Fruit fly (Drosophila melanogaster) whole organism, embryonic: ENCODE measurements around the gene scu.

Experiments
- Atf-2 ChIP-seq: fragments of 200-800 bp; sonication (Bioruptor generic); optimal IDR thresholded peaks from 2 replicates; lab custom pipeline; 2016; ENCODE audit warnings: missing biosample characterization, missing genetic modification characterization
- CG10267 ChIP-seq: fragments of 200-800 bp; sonication (Bioruptor generic); optimal IDR thresholded peaks from 2 replicates; lab custom pipeline; 2018; ENCODE audit warnings: missing biosample characterization, mild to moderate bottlenecking, missing genetic modification characterization, moderate library complexity
- CG10462 ChIP-seq: fragments of 200-800 bp; sonication (Bioruptor generic); optimal IDR thresholded peaks from 2 replicates; lab custom pipeline; 2016; ENCODE audit warnings: missing biosample characterization, missing genetic modification characterization
- CG10959 ChIP-seq: fragments of 200-800 bp; sonication (Bioruptor generic); IDR thresholded peaks from 2 replicates; pipeline ENCODE4 v1.3.6; 2022; ENCODE audit warnings: missing biosample characterization, missing genetic modification characterization
- CG12769 ChIP-seq: fragments of 200-800 bp; sonication (Bioruptor generic); optimal IDR thresholded peaks from 2 replicates; lab custom pipeline; 2019; ENCODE audit warnings: missing biosample characterization, mild to moderate bottlenecking, missing genetic modification characterization, moderate library complexity
- CG13296 ChIP-seq: fragments of 200-800 bp; sonication (Bioruptor generic); optimal IDR thresholded peaks from 3 replicates; lab custom pipeline; 2018; ENCODE audit warnings: missing biosample characterization, mild to moderate bottlenecking, missing genetic modification characterization
- CG13624 ChIP-seq: fragments of 200-800 bp; sonication (Bioruptor generic); optimal IDR thresholded peaks from 2 replicates; lab custom pipeline; 2016; ENCODE audit warnings: missing biosample characterization, missing genetic modification characterization
- CG14860 ChIP-seq: fragments of 200-800 bp; sonication (Bioruptor generic); IDR thresholded peaks from 3 replicates; pipeline ENCODE4 v1.3.6; 2022; ENCODE audit warnings: missing biosample characterization, missing genetic modification characterization; ENCODE audit not compliant: partially characterized antibody
- CG1529 ChIP-seq: fragments of 200-800 bp; sonication (Bioruptor generic); optimal IDR thresholded peaks from 3 replicates; lab custom pipeline; 2018; ENCODE audit warnings: missing biosample characterization, missing genetic modification characterization
- CG16779 ChIP-seq: fragments of 200-800 bp; sonication (Bioruptor generic); IDR thresholded peaks from 2 replicates; pipeline ENCODE4 v1.3.6; 2022; ENCODE audit warnings: missing biosample characterization, missing genetic modification characterization
- CG17359 ChIP-seq: fragments of 200-800 bp; sonication (Bioruptor generic); optimal IDR thresholded peaks from 3 replicates; lab custom pipeline; 2018; ENCODE audit warnings: missing biosample characterization, mild to moderate bottlenecking, missing genetic modification characterization, moderate library complexity
- CG17568 ChIP-seq: fragments of 200-800 bp; sonication (Bioruptor generic); optimal IDR thresholded peaks from 2 replicates; lab custom pipeline; 2018; ENCODE audit warnings: missing biosample characterization, mild to moderate bottlenecking, missing genetic modification characterization, moderate library complexity
- CG18599 ChIP-seq: fragments of 200-800 bp; sonication (Bioruptor generic); optimal IDR thresholded peaks from 3 replicates; lab custom pipeline; 2017; ENCODE audit warnings: missing biosample characterization, missing genetic modification characterization, mild to moderate bottlenecking, moderate library complexity, missing genetic modification reagents
- CG2202 ChIP-seq: fragments of 200-800 bp; sonication (Bioruptor generic); optimal IDR thresholded peaks from 2 replicates; lab custom pipeline; 2018; ENCODE audit warnings: missing biosample characterization, mild to moderate bottlenecking, missing genetic modification characterization
- CG2889 ChIP-seq: fragments of 200-800 bp; sonication (Bioruptor generic); IDR thresholded peaks from 3 replicates; pipeline ENCODE4 v1.3.6; 2022; ENCODE audit warnings: missing biosample characterization, missing genetic modification characterization
- CG3065 ChIP-seq: fragments of 200-800 bp; sonication (Bioruptor generic); optimal IDR thresholded peaks from 2 replicates; lab custom pipeline; 2016; ENCODE audit warnings: missing biosample characterization, missing genetic modification characterization
- CG3163 ChIP-seq: fragments of 200-800 bp; sonication (Bioruptor generic); optimal IDR thresholded peaks from 3 replicates; lab custom pipeline; 2016; ENCODE audit warnings: missing biosample characterization, missing genetic modification characterization
- CG33557 ChIP-seq: fragments of 200-800 bp; sonication (Bioruptor generic); optimal IDR thresholded peaks from 2 replicates; lab custom pipeline; 2019; ENCODE audit warnings: missing biosample characterization, mild to moderate bottlenecking, missing genetic modification characterization, moderate library complexity
- CG7928 ChIP-seq: fragments of 200-800 bp; sonication (Bioruptor generic); optimal IDR thresholded peaks from 2 replicates; lab custom pipeline; 2017; ENCODE audit warnings: missing biosample characterization, mild to moderate bottlenecking, missing genetic modification characterization
- CG8388 ChIP-seq: fragments of 200-800 bp; sonication (Bioruptor generic); optimal IDR thresholded peaks from 2 replicates; lab custom pipeline; 2019; ENCODE audit warnings: missing biosample characterization, mild to moderate bottlenecking, missing genetic modification characterization, moderate library complexity
- CTCF ChIP-seq: fragments of 200-800 bp; sonication (Bioruptor generic); optimal IDR thresholded peaks from 2 replicates; lab custom pipeline; 2017; ENCODE audit warnings: missing biosample characterization, mild to moderate bottlenecking, missing genetic modification characterization, moderate library complexity
- CoRest ChIP-seq: fragments of 200-800 bp; sonication (Bioruptor generic); optimal IDR thresholded peaks from 3 replicates; lab custom pipeline; 2018; ENCODE audit warnings: missing biosample characterization, mild to moderate bottlenecking, missing genetic modification characterization, moderate library complexity
- D19B ChIP-seq: fragments of 200-800 bp; sonication (Bioruptor generic); optimal IDR thresholded peaks from 2 replicates; lab custom pipeline; 2017; ENCODE audit warnings: missing biosample characterization, mild to moderate bottlenecking, missing genetic modification characterization
- Dad ChIP-seq: fragments of 200-800 bp; sonication (Bioruptor generic); optimal IDR thresholded peaks from 3 replicates; lab custom pipeline; 2016; ENCODE audit warnings: missing biosample characterization, missing genetic modification characterization
- Ets97D ChIP-seq: fragments of 200-800 bp; sonication (Bioruptor generic); optimal IDR thresholded peaks from 3 replicates; lab custom pipeline; 2016; ENCODE audit warnings: missing biosample characterization, missing genetic modification characterization
- Fer1 ChIP-seq: fragments of 200-800 bp; sonication (Bioruptor generic); optimal IDR thresholded peaks from 2 replicates; lab custom pipeline; 2017; ENCODE audit warnings: missing biosample characterization, mild to moderate bottlenecking, missing genetic modification characterization
- Gug ChIP-seq: fragments of 200-800 bp; sonication (Bioruptor generic); IDR thresholded peaks from 4 replicates; pipeline ENCODE4 v1.3.6; 2022; ENCODE audit warnings: missing biosample characterization, missing genetic modification characterization
- Hr3 ChIP-seq: fragments of 200-800 bp; sonication (Bioruptor generic); optimal IDR thresholded peaks from 3 replicates; lab custom pipeline; 2016; ENCODE audit warnings: missing biosample characterization, missing genetic modification characterization
- Hr39 ChIP-seq: fragments of >200 bp; optimal IDR thresholded peaks from 2 replicates; lab custom pipeline; 2017
- Hr51 ChIP-seq, 2 experiments: fragments of 200-800 bp; sonication (Bioruptor generic); optimal IDR thresholded peaks; 2 replicates in 1 of 2; 3 replicates in 1 of 2; lab custom pipeline; 2016 to 2018; ENCODE audit warnings: missing biosample characterization in 2 of 2, missing genetic modification characterization in 2 of 2, mild to moderate bottlenecking in 1 of 2, moderate library complexity in 1 of 2
- Jarid2 ChIP-seq: fragments of 200-800 bp; sonication (Bioruptor generic); optimal IDR thresholded peaks from 3 replicates; lab custom pipeline; 2017; ENCODE audit warnings: mild to moderate bottlenecking, missing biosample characterization, missing genetic modification reagents, missing genetic modification characterization
- Lim3 ChIP-seq: fragments of 200-800 bp; sonication (Bioruptor generic); IDR thresholded peaks from 2 replicates; pipeline ENCODE4 v1.3.6; 2022; ENCODE audit warnings: missing biosample characterization, missing genetic modification characterization
- MBD-R2 ChIP-seq: fragments of 200-800 bp; sonication (Bioruptor generic); IDR thresholded peaks from 2 replicates; pipeline ENCODE4 v1.3.6; 2022; ENCODE audit warnings: missing biosample characterization, missing genetic modification characterization
- Med ChIP-seq: fragments of 200-800 bp; sonication (Bioruptor generic); peaks from one replicate; lab custom pipeline; 2016; ENCODE audit warnings: missing biosample characterization, missing genetic modification characterization, mild to moderate bottlenecking, inconsistent platforms, moderate library complexity
- Myb ChIP-seq: fragments of 200-800 bp; sonication (Bioruptor generic); optimal IDR thresholded peaks from 2 replicates; lab custom pipeline; 2016; ENCODE audit warnings: missing biosample characterization, missing genetic modification characterization
- NK7.1 ChIP-seq: fragments of 200-800 bp; sonication (Bioruptor generic); optimal IDR thresholded peaks from 3 replicates; lab custom pipeline; 2016; ENCODE audit warnings: missing biosample characterization, missing genetic modification characterization
- Nf-YA ChIP-seq: fragments of 200-800 bp; sonication (Bioruptor generic); IDR thresholded peaks from 2 replicates; pipeline ENCODE4 v1.3.6; 2022; ENCODE audit warnings: missing biosample characterization, missing genetic modification characterization
- Sin3A ChIP-seq: fragments of >200 bp; optimal IDR thresholded peaks from 2 replicates; lab custom pipeline; 2018
- Xbp1 ChIP-seq: fragments of 200-800 bp; sonication (Bioruptor generic); optimal IDR thresholded peaks from 3 replicates; lab custom pipeline; 2016; ENCODE audit warnings: missing biosample characterization, mild to moderate bottlenecking, missing genetic modification characterization
- amos ChIP-seq: fragments of 200-800 bp; sonication (Bioruptor generic); IDR thresholded peaks from 2 replicates; pipeline ENCODE4 v1.3.6; 2022; ENCODE audit warnings: missing biosample characterization, missing genetic modification characterization; ENCODE audit not compliant: partially characterized antibody
- cad ChIP-seq: fragments of >200 bp; optimal IDR thresholded peaks from 2 replicates; lab custom pipeline; 2017; ENCODE audit warnings: missing biosample characterization, missing genetic modification characterization
- cas ChIP-seq: fragments of 200-800 bp; sonication (Bioruptor generic); IDR thresholded peaks from 2 replicates; pipeline ENCODE4 v1.3.6; 2022; ENCODE audit warnings: missing biosample characterization, missing genetic modification characterization
- chn ChIP-seq: fragments of 200-800 bp; sonication (Bioruptor generic); optimal IDR thresholded peaks from 2 replicates; lab custom pipeline; 2016; ENCODE audit warnings: missing biosample characterization, missing genetic modification characterization
- exex ChIP-seq: fragments of 200-800 bp; sonication (Bioruptor generic); optimal IDR thresholded peaks from 4 replicates; lab custom pipeline; 2018; ENCODE audit warnings: missing biosample characterization, mild to moderate bottlenecking, missing genetic modification characterization, moderate library complexity
- gsb ChIP-seq: fragments of 200-800 bp; sonication (Bioruptor generic); IDR thresholded peaks from 2 replicates; pipeline ENCODE4 v1.3.6; 2022; ENCODE audit warnings: missing biosample characterization, missing genetic modification characterization
- h ChIP-seq: fragments of >200 bp; optimal IDR thresholded peaks from 2 replicates; lab custom pipeline; 2017
- hth ChIP-seq: fragments of >200 bp; optimal IDR thresholded peaks from 2 replicates; lab custom pipeline; 2017; ENCODE audit warnings: inconsistent platforms
- onecut ChIP-seq: fragments of 200-800 bp; sonication (Bioruptor generic); IDR thresholded peaks from 2 replicates; pipeline ENCODE4 v1.3.6; 2022; ENCODE audit warnings: missing biosample characterization, missing genetic modification characterization
- pb ChIP-seq: fragments of 200-800 bp; sonication (Bioruptor generic); optimal IDR thresholded peaks from 3 replicates; lab custom pipeline; 2016; ENCODE audit warnings: missing biosample characterization, missing genetic modification characterization
- pita ChIP-seq: fragments of 200-800 bp; sonication (Bioruptor generic); optimal IDR thresholded peaks from 2 replicates; lab custom pipeline; 2017; ENCODE audit warnings: missing biosample characterization, mild to moderate bottlenecking, missing genetic modification characterization
- slou ChIP-seq: fragments of 200-800 bp; sonication (Bioruptor generic); optimal IDR thresholded peaks from 3 replicates; lab custom pipeline; 2016; ENCODE audit warnings: missing biosample characterization, missing genetic modification characterization
- trem ChIP-seq: fragments of 200-800 bp; optimal IDR thresholded peaks from 3 replicates; lab custom pipeline; 2019; ENCODE audit warnings: missing biosample characterization, mild to moderate bottlenecking, missing genetic modification characterization, moderate library complexity
- twi ChIP-seq: fragments of 200-800 bp; optimal IDR thresholded peaks from 2 replicates; lab custom pipeline; 2019; ENCODE audit warnings: missing biosample characterization, mild to moderate bottlenecking, missing genetic modification characterization, moderate library complexity
- vvl ChIP-seq: fragments of 200-800 bp; sonication (Bioruptor generic); IDR thresholded peaks from 2 replicates; pipeline ENCODE4 v1.3.6; 2022; ENCODE audit warnings: missing biosample characterization, missing genetic modification characterization
- zf30C ChIP-seq: fragments of 200-800 bp; sonication (Bioruptor generic); optimal IDR thresholded peaks from 3 replicates; lab custom pipeline; 2018; ENCODE audit warnings: missing biosample characterization, mild to moderate bottlenecking, missing genetic modification characterization

The scu gene

dm6 chrX:18125520-18125919, 34.5 kb downstream of the scu start (continued):
- TF ChIP-seq chn (GFP tag; lab: Kevin White, UChicago) = no peak
- TF ChIP-seq amos (GFP tag; lab: Robert Waterston, UW) = no peak
- TF ChIP-seq slou (GFP tag; lab: Kevin White, UChicago) = no peak
- no peak for TF ChIP-seq gsb (GFP tag; lab: Robert Waterston, UW)
- TF ChIP-seq CG18599 (GFP tag; lab: Kevin White, UChicago) = peak; percentile 77
- no peak for TF ChIP-seq zf30C (GFP tag; lab: Kevin White, UChicago)
- TF ChIP-seq Nf-YA (GFP tag; lab: Robert Waterston, UW) = no peak
- TF ChIP-seq hth (lab: Kevin White, UChicago) = no peak
- peak; percentile 46 for TF ChIP-seq CG13296 (GFP tag; lab: Kevin White, UChicago)
- TF ChIP-seq CG2202 (tag; lab: Kevin White, UChicago) = no peak
- TF ChIP-seq CG8388 (GFP tag; lab: Kevin White, UChicago) = no peak
- TF ChIP-seq cas (GFP tag; lab: Robert Waterston, UW) = no peak
- TF ChIP-seq D19B (GFP tag; lab: Kevin White, UChicago) = peak; percentile 8
- TF ChIP-seq CG3065 (GFP tag; lab: Kevin White, UChicago) = no peak
- TF ChIP-seq vvl (GFP tag; lab: Robert Waterston, UW) = no peak
- TF ChIP-seq Hr3 (GFP tag; lab: Kevin White, UChicago) = peak; percentile 26
- no peak for TF ChIP-seq CG1529 (GFP tag; lab: Kevin White, UChicago)
- no peak for TF ChIP-seq MBD-R2 (GFP tag; lab: Robert Waterston, UW)
- TF ChIP-seq CG3163 (GFP tag; lab: Kevin White, UChicago) = no peak
- TF ChIP-seq h = no peak
- no peak for TF ChIP-seq Xbp1 (GFP tag; lab: Kevin White, UChicago)
- no peak for TF ChIP-seq CTCF
- no peak for TF ChIP-seq Atf-2
- no peak for TF ChIP-seq CG2889
- TF ChIP-seq Hr39 (lab: Kevin White, UChicago) = no peak
- TF ChIP-seq Med (GFP tag; lab: Kevin White, UChicago) = peak; percentile 64
- peak; percentile 57 for TF ChIP-seq Fer1
- no peak for TF ChIP-seq onecut (GFP tag; lab: Robert Waterston, UW)
- no peak for TF ChIP-seq CG16779
- no peak for TF ChIP-seq pita (GFP tag; lab: Kevin White, UChicago)
- no peak for TF ChIP-seq CG33557 (GFP tag; lab: Kevin White, UChicago)
- no peak for TF ChIP-seq Sin3A (lab: Kevin White, UChicago)
- no peak for TF ChIP-seq pb
- TF ChIP-seq NK7.1 (GFP tag; lab: Kevin White, UChicago) = no peak
- TF ChIP-seq Myb (GFP tag; lab: Kevin White, UChicago) = no peak
- no peak for TF ChIP-seq Gug (GFP tag; lab: Robert Waterston, UW)
- TF ChIP-seq Jarid2 (GFP tag; lab: Kevin White, UChicago) = no peak
- TF ChIP-seq exex = no peak
- no peak for TF ChIP-seq CG14860
- TF ChIP-seq Dad = no peak
- TF ChIP-seq CG7928 = no peak
- TF ChIP-seq CoRest (tag; lab: Kevin White, UChicago) = peak; percentile 39
- TF ChIP-seq CG17568 (GFP tag; lab: Kevin White, UChicago) = no peak
- TF ChIP-seq CG17359 (tag; lab: Kevin White, UChicago) = no peak
- no peak for TF ChIP-seq Lim3
- no peak for TF ChIP-seq CG10462 (GFP tag; lab: Kevin White, UChicago)
- no peak for TF ChIP-seq CG10959 (GFP tag; lab: Robert Waterston, UW)
- no peak for TF ChIP-seq cad
- TF ChIP-seq CG12769 (tag; lab: Kevin White, UChicago) = no peak
- peak in 1 of 2 experiments; percentile 42 for TF ChIP-seq Hr51 (GFP tag; optimal IDR thresholded peaks at IDR 0.05; lab: Kevin White, UChicago)
- TF ChIP-seq CG10267 (tag; lab: Kevin White, UChicago) = no peak
- TF ChIP-seq CG13624 (GFP tag; lab: Kevin White, UChicago) = no peak
- no peak for TF ChIP-seq twi (tag; lab: Kevin White, UChicago)
- no peak for TF ChIP-seq Ets97D (GFP tag; lab: Kevin White, UChicago)
- TF ChIP-seq trem (tag; lab: Kevin White, UChicago) = no peak
